Worm (Caenorhabditis elegans): ENCODE measurements around the gene lron-4.

- TF ChIP-seq mep-1 (tag; optimal IDR thresholded peaks at IDR 0.05) (no peak), unc-62 (GFP tag; optimal IDR thresholded peaks at IDR 0.05) (no peak), mab-5 (tag; optimal IDR thresholded peaks at IDR 0.05) (no peak), sptf-1 (tag; optimal IDR thresholded peaks at IDR 0.05) (no peak)
Measured at ce11 chrII:8143278-8143931, 31.4 kb upstream of the lron-4 start, which contains the start of the genes ints-11 and rpl-10.
